Fruit fly (Drosophila melanogaster): ENCODE measurements around the gene Diedel2.

Diedel2 gene

dm6 chr3R:29585015-29585701, 23.1 kb upstream of the Diedel2 start:
- no peak for TF ChIP-seq Myc (optimal IDR thresholded peaks at IDR 0.05)
- TF ChIP-seq Sin3A (optimal IDR thresholded peaks at IDR 0.05) = no peak
- no peak for TF ChIP-seq h (optimal IDR thresholded peaks at IDR 0.05)
- no peak for TF ChIP-seq insv (optimal IDR thresholded peaks at IDR 0.05)
- TF ChIP-seq ttk (optimal IDR thresholded peaks at IDR 0.05) = no peak
- no peak for TF ChIP-seq psq (optimal IDR thresholded peaks at IDR 0.05)

DNA sequence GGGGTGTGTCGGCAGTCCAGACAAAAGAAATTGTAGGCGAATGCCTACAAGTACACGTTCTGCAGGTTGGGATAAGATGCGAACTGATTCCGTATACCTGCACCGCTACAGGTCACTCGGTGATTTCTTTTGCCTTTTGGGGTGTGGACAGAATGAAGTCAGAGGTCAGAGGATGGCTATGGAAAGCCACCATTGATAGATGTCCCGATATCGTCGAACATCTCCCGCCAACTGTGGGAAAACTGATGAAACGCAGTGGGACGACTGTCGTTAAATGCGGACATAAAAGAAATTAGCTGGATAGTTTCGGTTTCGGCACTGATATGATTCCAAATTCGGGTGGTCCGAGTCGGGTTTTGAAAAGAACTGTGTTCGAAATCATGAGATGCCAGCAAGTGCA, 21.5 kb upstream of the Diedel2 start:
- TF ChIP-seq ttk (optimal IDR thresholded peaks at IDR 0.05) = no peak
- TF ChIP-seq insv (optimal IDR thresholded peaks at IDR 0.05) = no peak
- TF ChIP-seq Myc (optimal IDR thresholded peaks at IDR 0.05) = no peak
- no peak for TF ChIP-seq Sin3A (optimal IDR thresholded peaks at IDR 0.05)
- TF ChIP-seq psq (optimal IDR thresholded peaks at IDR 0.05) = no peak
- no peak for TF ChIP-seq h (optimal IDR thresholded peaks at IDR 0.05)

- TF ChIP-seq insv (optimal IDR thresholded peaks at IDR 0.05) = no peak
- TF ChIP-seq Myc (optimal IDR thresholded peaks at IDR 0.05) = no peak
- TF ChIP-seq psq (optimal IDR thresholded peaks at IDR 0.05) = no peak
- TF ChIP-seq ttk (optimal IDR thresholded peaks at IDR 0.05) = no peak
- TF ChIP-seq h (optimal IDR thresholded peaks at IDR 0.05) = no peak
- TF ChIP-seq Sin3A (optimal IDR thresholded peaks at IDR 0.05) = no peak
Observed at dm6 chr3R:29588004-29588403, 20.3 kb upstream of the Diedel2 start, which contains the start of gene CG7567. Gene CG7567, minus strand, starts transcription at chr3R:29588104.

DNA sequence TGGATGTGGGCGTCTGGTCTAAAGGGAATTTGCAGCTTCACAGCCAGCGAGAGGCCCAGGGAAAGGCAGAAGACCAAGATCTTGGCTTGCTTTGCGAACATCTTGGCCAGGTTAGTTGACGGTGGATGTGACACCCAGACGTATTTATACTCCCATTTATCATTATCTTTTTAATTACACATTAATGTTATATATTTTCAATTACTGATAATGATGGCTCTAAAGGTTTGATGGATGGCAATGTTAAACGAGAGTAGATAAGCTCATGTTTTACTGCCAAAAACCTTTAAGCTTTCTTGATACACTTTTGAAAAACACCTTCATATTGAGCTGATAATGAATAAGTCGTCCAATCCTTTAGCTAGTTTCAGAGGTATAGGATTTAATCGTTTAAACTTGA, 18.6 kb upstream of the Diedel2 start, which contains the start of gene CG11470:
TSS of gene CG11470 (minus strand) at position 101 of the 400 bp plus-strand sequence.
- no peak for TF ChIP-seq psq (optimal IDR thresholded peaks at IDR 0.05)
- TF ChIP-seq ttk (optimal IDR thresholded peaks at IDR 0.05) = no peak
- no peak for TF ChIP-seq h (optimal IDR thresholded peaks at IDR 0.05)
- no peak for TF ChIP-seq Myc (optimal IDR thresholded peaks at IDR 0.05)
- no peak for TF ChIP-seq insv (optimal IDR thresholded peaks at IDR 0.05)
- no peak for TF ChIP-seq Sin3A (optimal IDR thresholded peaks at IDR 0.05)

DNA sequence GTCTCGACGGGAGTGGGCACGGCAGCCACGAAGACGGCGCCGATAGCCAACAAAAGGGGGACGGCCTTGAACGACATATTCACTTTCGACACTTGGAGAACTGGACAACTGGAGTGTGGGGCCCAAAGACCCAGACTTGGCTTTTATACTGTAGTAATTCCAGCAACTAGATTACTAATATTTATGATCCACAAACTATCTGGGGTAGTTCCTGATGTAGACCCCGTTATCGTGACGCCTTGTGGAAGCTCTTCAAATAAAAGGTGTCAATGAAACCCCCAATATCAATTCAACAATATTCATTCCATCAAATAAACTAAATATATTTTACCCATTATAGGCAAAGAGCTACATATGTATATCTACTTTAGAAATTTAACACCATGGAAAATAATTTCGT, 17.5 kb upstream of the Diedel2 start, which contains the start of gene CG31041:
TSS of gene CG31041 (minus strand) at position 101 of the 400 bp plus-strand sequence.
- TF ChIP-seq Sin3A (optimal IDR thresholded peaks at IDR 0.05) (no peak), Myc (optimal IDR thresholded peaks at IDR 0.05) (no peak), ttk (optimal IDR thresholded peaks at IDR 0.05) (no peak), insv (optimal IDR thresholded peaks at IDR 0.05) (no peak), psq (optimal IDR thresholded peaks at IDR 0.05) (no peak), h (optimal IDR thresholded peaks at IDR 0.05) (no peak)

DNA sequence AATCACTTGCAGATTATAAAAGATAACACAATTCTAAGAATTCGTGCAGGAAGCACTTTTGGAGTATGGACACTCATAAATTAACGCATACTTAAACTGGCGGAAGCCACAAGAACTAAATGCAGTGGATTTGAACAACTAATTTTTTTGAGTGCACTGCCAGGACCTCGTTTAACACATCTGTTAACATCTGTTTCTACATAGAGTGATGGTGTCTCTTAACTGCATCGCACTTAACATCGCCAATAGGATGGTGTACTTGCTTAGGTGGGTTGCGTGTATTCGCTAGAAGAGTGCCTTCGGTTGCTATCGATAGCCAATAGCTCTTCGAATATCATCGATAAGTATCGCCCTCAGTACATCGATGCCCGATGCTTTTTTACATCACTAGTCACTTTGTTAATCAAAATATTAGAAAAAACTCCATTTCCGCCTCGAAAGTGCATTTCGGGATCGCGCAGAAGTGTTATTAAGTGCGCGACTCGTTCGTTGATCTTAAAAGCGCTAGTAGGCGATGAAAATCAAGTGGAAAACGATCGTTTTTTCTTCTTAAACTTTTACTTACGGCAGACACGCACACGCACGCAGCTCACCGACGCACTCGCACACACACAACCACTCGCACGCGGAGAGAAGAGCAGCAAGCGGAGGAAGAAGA, 16.7 kb upstream of the Diedel2 start, which contains the start of gene alph:
TSS of gene alph (plus strand) at position 351 of the 658 bp plus-strand sequence.
- TF ChIP-seq insv (optimal IDR thresholded peaks at IDR 0.05) = no peak
- no peak for TF ChIP-seq Myc (optimal IDR thresholded peaks at IDR 0.05)
- TF ChIP-seq h (optimal IDR thresholded peaks at IDR 0.05) = no peak
- TF ChIP-seq ttk (optimal IDR thresholded peaks at IDR 0.05) = no peak
- no peak for TF ChIP-seq Sin3A (optimal IDR thresholded peaks at IDR 0.05)
- TF ChIP-seq psq (optimal IDR thresholded peaks at IDR 0.05) = no peak

- TF ChIP-seq Sin3A (optimal IDR thresholded peaks at IDR 0.05) (no peak), psq (optimal IDR thresholded peaks at IDR 0.05) (no peak), ttk (optimal IDR thresholded peaks at IDR 0.05) (no peak)
Observed at dm6 chr3R:29592139-29592814, 16.0 kb upstream of the Diedel2 start.

dm6 chr3R:29600762-29601161, 7.5 kb upstream of the Diedel2 start, which contains the start of gene CG7568:
Gene CG7568, minus strand, starts transcription at chr3R:29600862.
- no peak for TF ChIP-seq psq (optimal IDR thresholded peaks at IDR 0.05)
- TF ChIP-seq ttk (optimal IDR thresholded peaks at IDR 0.05) = no peak
- no peak for TF ChIP-seq h (optimal IDR thresholded peaks at IDR 0.05)
- no peak for TF ChIP-seq Sin3A (optimal IDR thresholded peaks at IDR 0.05)
- no peak for TF ChIP-seq Myc (optimal IDR thresholded peaks at IDR 0.05)
- no peak for TF ChIP-seq insv (optimal IDR thresholded peaks at IDR 0.05)

DNA sequence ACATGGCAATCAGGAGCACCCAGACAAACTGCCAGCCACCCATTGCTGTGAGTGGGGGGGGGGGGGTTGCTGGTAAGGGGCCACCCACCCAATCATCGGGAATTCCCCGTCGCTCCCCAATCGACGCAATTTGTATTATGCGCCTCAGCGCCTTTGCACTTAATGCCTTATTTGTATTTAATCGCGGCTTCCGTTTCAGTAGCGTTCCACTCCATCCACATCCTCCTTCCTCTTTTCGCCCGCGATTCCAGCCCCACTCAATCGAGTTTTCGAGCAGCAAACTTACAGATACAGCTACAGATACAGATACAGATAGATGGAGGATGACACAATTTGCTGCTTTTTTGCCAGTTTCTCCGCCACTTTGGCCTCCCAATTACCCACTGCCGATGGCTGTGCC, 2.7 kb downstream of the Diedel2 start:
- TF ChIP-seq Sin3A (optimal IDR thresholded peaks at IDR 0.05) (no peak), psq (optimal IDR thresholded peaks at IDR 0.05) (no peak), insv (optimal IDR thresholded peaks at IDR 0.05) (no peak), ttk (optimal IDR thresholded peaks at IDR 0.05) (no peak), h (optimal IDR thresholded peaks at IDR 0.05) (no peak), Myc (optimal IDR thresholded peaks at IDR 0.05) (no peak)

DNA sequence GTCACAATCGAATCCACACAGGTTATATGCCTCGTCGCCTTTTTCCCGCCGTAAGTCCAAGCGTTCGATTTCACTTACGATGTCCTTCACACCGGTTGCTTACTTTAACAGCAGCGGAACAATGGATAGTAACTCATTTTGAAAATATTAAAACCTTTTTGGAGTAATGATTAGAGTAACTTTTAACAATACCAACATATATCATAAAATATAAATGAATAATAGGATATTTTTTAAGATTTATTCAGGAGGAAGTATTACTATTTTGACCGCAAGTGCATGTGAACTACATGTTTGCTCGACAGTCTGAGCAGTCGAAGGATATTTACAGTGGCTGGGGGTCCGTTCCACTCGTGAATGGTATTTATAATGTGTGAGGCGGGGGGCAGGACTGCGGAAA, 8.9 kb downstream of the Diedel2 start:
- TF ChIP-seq h (optimal IDR thresholded peaks at IDR 0.05) = no peak

dm6 chr3R:29617709-29618212, 9.5 kb downstream of the Diedel2 start:
- no peak for TF ChIP-seq h (optimal IDR thresholded peaks at IDR 0.05)
- no peak for TF ChIP-seq ttk (optimal IDR thresholded peaks at IDR 0.05)
- TF ChIP-seq Myc (optimal IDR thresholded peaks at IDR 0.05) = no peak
- TF ChIP-seq psq (optimal IDR thresholded peaks at IDR 0.05) = no peak
- no peak for TF ChIP-seq Sin3A (optimal IDR thresholded peaks at IDR 0.05)
- TF ChIP-seq insv (optimal IDR thresholded peaks at IDR 0.05) = no peak

Data from Kc167 (cell line).